Fruit fly (Drosophila melanogaster) whole organism, embryonic: ENCODE results near the gene CG31855.

Experiments
- Aef1 ChIP-seq: fragments of 200-800 bp; sonication (Bioruptor generic); IDR thresholded peaks from 3 replicates; pipeline ENCODE4 v1.3.6; 2022; ENCODE audit warnings: missing biosample characterization, missing genetic modification characterization
- CG11696 ChIP-seq: fragments of 200-800 bp; sonication (Bioruptor generic); IDR thresholded peaks from 2 replicates; pipeline ENCODE4 v1.3.6; 2022; ENCODE audit warnings: missing biosample characterization, missing genetic modification characterization
- CG12744 ChIP-seq: fragments of 200-800 bp; sonication (Bioruptor generic); optimal IDR thresholded peaks from 2 replicates; lab custom pipeline; 2016; ENCODE audit warnings: missing biosample characterization, missing genetic modification characterization
- CG14667 ChIP-seq: fragments of 200-800 bp; sonication (Bioruptor generic); IDR thresholded peaks from 2 replicates; pipeline ENCODE4 v1.3.6; 2022; ENCODE audit warnings: missing biosample characterization, missing genetic modification characterization
- CG14860 ChIP-seq: fragments of 200-800 bp; sonication (Bioruptor generic); IDR thresholded peaks from 3 replicates; pipeline ENCODE4 v1.3.6; 2022; ENCODE audit warnings: missing biosample characterization, missing genetic modification characterization; ENCODE audit not compliant: partially characterized antibody
- CG1602 ChIP-seq: fragments of 200-800 bp; sonication (Bioruptor generic); optimal IDR thresholded peaks from 3 replicates; lab custom pipeline; 2016; ENCODE audit warnings: missing biosample characterization, missing genetic modification characterization
- CG17186 ChIP-seq: fragments of 200-800 bp; sonication (Bioruptor generic); optimal IDR thresholded peaks from 3 replicates; lab custom pipeline; 2017; ENCODE audit warnings: missing biosample characterization, missing genetic modification reagents, missing genetic modification characterization
- CG17328 ChIP-seq: fragments of 200-800 bp; sonication (Bioruptor generic); IDR thresholded peaks from 2 replicates; pipeline ENCODE4 v1.3.6; 2022; ENCODE audit warnings: missing biosample characterization, missing genetic modification characterization
- CG3065 ChIP-seq: fragments of 200-800 bp; sonication (Bioruptor generic); optimal IDR thresholded peaks from 2 replicates; lab custom pipeline; 2016; ENCODE audit warnings: missing biosample characterization, missing genetic modification characterization
- CG33213 ChIP-seq: fragments of 200-800 bp; sonication (Bioruptor generic); optimal IDR thresholded peaks from 3 replicates; lab custom pipeline; 2016; ENCODE audit warnings: missing biosample characterization, missing genetic modification characterization
- CG33557 ChIP-seq: fragments of 200-800 bp; sonication (Bioruptor generic); optimal IDR thresholded peaks from 2 replicates; lab custom pipeline; 2019; ENCODE audit warnings: missing biosample characterization, mild to moderate bottlenecking, missing genetic modification characterization, moderate library complexity
- CG3407 ChIP-seq: fragments of 200-800 bp; sonication (Bioruptor generic); optimal IDR thresholded peaks from 2 replicates; lab custom pipeline; 2018; ENCODE audit warnings: missing biosample characterization, mild to moderate bottlenecking, missing genetic modification characterization
- CG34422 ChIP-seq: fragments of 200-800 bp; sonication (Bioruptor generic); IDR thresholded peaks from 3 replicates; pipeline ENCODE4 v1.3.6; 2022; ENCODE audit warnings: missing biosample characterization, missing genetic modification characterization
- CG3838 ChIP-seq: fragments of 200-800 bp; sonication (Bioruptor generic); optimal IDR thresholded peaks from 3 replicates; lab custom pipeline; 2016; ENCODE audit warnings: missing biosample characterization, missing genetic modification characterization
- CG6272 ChIP-seq: fragments of 200-800 bp; sonication (Bioruptor generic); IDR thresholded peaks from 2 replicates; pipeline ENCODE4 v1.3.6; 2022; ENCODE audit warnings: missing biosample characterization, missing genetic modification characterization
- CG7556 ChIP-seq: fragments of 200-800 bp; sonication (Bioruptor generic); optimal IDR thresholded peaks from 2 replicates; lab custom pipeline; 2017; ENCODE audit warnings: missing biosample characterization, mild to moderate bottlenecking, missing genetic modification characterization
- CG7839 ChIP-seq: fragments of 200-800 bp; sonication (Bioruptor generic); optimal IDR thresholded peaks from 3 replicates; lab custom pipeline; 2018; ENCODE audit warnings: missing biosample characterization, mild to moderate bottlenecking, missing genetic modification characterization, moderate library complexity
- CG9437 ChIP-seq: fragments of 200-800 bp; sonication (Bioruptor generic); optimal IDR thresholded peaks from 2 replicates; lab custom pipeline; 2018; ENCODE audit warnings: missing biosample characterization, mild to moderate bottlenecking, missing genetic modification characterization
- CG9609 ChIP-seq: fragments of 200-800 bp; sonication (Bioruptor generic); optimal IDR thresholded peaks from 3 replicates; lab custom pipeline; 2016; ENCODE audit warnings: missing biosample characterization, missing genetic modification characterization
- Camta ChIP-seq: fragments of 200-800 bp; sonication (Bioruptor generic); optimal IDR thresholded peaks from 2 replicates; lab custom pipeline; 2016; ENCODE audit warnings: missing biosample characterization, missing genetic modification characterization
- CkIIα-i1 ChIP-seq: fragments of 200-800 bp; sonication (Bioruptor generic); IDR thresholded peaks from 2 replicates; pipeline ENCODE4 v1.3.6; 2022; ENCODE audit warnings: missing biosample characterization, missing genetic modification characterization
- D19B ChIP-seq: fragments of 200-800 bp; sonication (Bioruptor generic); optimal IDR thresholded peaks from 2 replicates; lab custom pipeline; 2017; ENCODE audit warnings: missing biosample characterization, mild to moderate bottlenecking, missing genetic modification characterization
- Lpt ChIP-seq: fragments of >200 bp; optimal IDR thresholded peaks from 2 replicates; lab custom pipeline; 2018; ENCODE audit warnings: missing biosample characterization, missing genetic modification characterization
- NK7.1 ChIP-seq: fragments of 200-800 bp; sonication (Bioruptor generic); optimal IDR thresholded peaks from 3 replicates; lab custom pipeline; 2016; ENCODE audit warnings: missing biosample characterization, missing genetic modification characterization
- Sin3A ChIP-seq: fragments of >200 bp; optimal IDR thresholded peaks from 2 replicates; lab custom pipeline; 2018
- TFAM ChIP-seq: fragments of 200-800 bp; sonication (Bioruptor generic); optimal IDR thresholded peaks from 2 replicates; lab custom pipeline; 2017; ENCODE audit warnings: missing biosample characterization, missing genetic modification characterization, inconsistent platforms
- ac ChIP-seq: fragments of 200-800 bp; sonication (Bioruptor generic); optimal IDR thresholded peaks from 3 replicates; lab custom pipeline; 2017; ENCODE audit warnings: missing biosample characterization, mild to moderate bottlenecking, missing genetic modification characterization
- bigmax ChIP-seq: fragments of 200-800 bp; sonication (Bioruptor generic); optimal IDR thresholded peaks from 2 replicates; lab custom pipeline; 2018; ENCODE audit warnings: missing biosample characterization, mild to moderate bottlenecking, missing genetic modification characterization
- chif ChIP-seq, 2 experiments: fragments of 200-800 bp; sonication (Bioruptor generic); optimal IDR thresholded peaks; 3 replicates each; lab custom pipeline; 2016; ENCODE audit warnings: missing biosample characterization in 2 of 2, missing genetic modification characterization in 2 of 2
- corto ChIP-seq: fragments of 200-800 bp; sonication (Bioruptor generic); optimal IDR thresholded peaks from 2 replicates; lab custom pipeline; 2016; ENCODE audit warnings: missing biosample characterization, mild to moderate bottlenecking, missing genetic modification characterization, moderate library complexity
- da ChIP-seq: fragments of 200-800 bp; sonication (Bioruptor generic); optimal IDR thresholded peaks from 2 replicates; lab custom pipeline; 2016; ENCODE audit warnings: missing biosample characterization, missing genetic modification characterization
- dimm ChIP-seq: fragments of 200-800 bp; sonication (Bioruptor generic); IDR thresholded peaks from 2 replicates; pipeline ENCODE4 v1.3.6; 2022; ENCODE audit warnings: missing biosample characterization, missing genetic modification characterization
- disco-r ChIP-seq: fragments of 200-800 bp; sonication (Bioruptor generic); optimal IDR thresholded peaks from 2 replicates; lab custom pipeline; 2016; ENCODE audit warnings: missing biosample characterization, missing genetic modification characterization
- eyg ChIP-seq: fragments of 200-800 bp; sonication (Bioruptor generic); optimal IDR thresholded peaks from 3 replicates; lab custom pipeline; 2016; ENCODE audit warnings: missing biosample characterization, missing genetic modification characterization
- fd102C ChIP-seq: fragments of 200-800 bp; sonication (Bioruptor generic); optimal IDR thresholded peaks from 2 replicates; lab custom pipeline; 2018; ENCODE audit warnings: missing biosample characterization, mild to moderate bottlenecking, missing genetic modification characterization, moderate library complexity
- gce ChIP-seq: fragments of 200-800 bp; sonication (Bioruptor generic); IDR thresholded peaks from 3 replicates; pipeline ENCODE4 v1.3.6; 2022; ENCODE audit warnings: missing biosample characterization, missing genetic modification characterization
- gcm2 ChIP-seq: fragments of 200-800 bp; sonication (Bioruptor generic); optimal IDR thresholded peaks from 2 replicates; lab custom pipeline; 2016; ENCODE audit warnings: missing biosample characterization, missing genetic modification characterization
- gro ChIP-seq: fragments of 200-800 bp; sonication (Bioruptor generic); optimal IDR thresholded peaks from 2 replicates; lab custom pipeline; 2016; ENCODE audit warnings: missing biosample characterization, missing genetic modification characterization
- hbn ChIP-seq: fragments of 200-800 bp; sonication (Bioruptor generic); IDR thresholded peaks from 2 replicates; pipeline ENCODE4 v1.3.6; 2022; ENCODE audit warnings: missing biosample characterization, missing genetic modification characterization; ENCODE audit not compliant: partially characterized antibody
- inv ChIP-seq: fragments of 200-800 bp; sonication (Bioruptor generic); IDR thresholded peaks from 2 replicates; pipeline ENCODE4 v1.3.6; 2022; ENCODE audit warnings: missing biosample characterization, missing genetic modification characterization; ENCODE audit not compliant: partially characterized antibody
- lola ChIP-seq, 3 experiments: fragments of >200 bp in 2 of 3; fragments of 200-800 bp in 1 of 3; sonication (Bioruptor generic) in 1 of 3; optimal IDR thresholded peaks; 2 replicates each; lab custom pipeline; 2017 to 2019; ENCODE audit warnings: missing biosample characterization in 3 of 3, missing genetic modification characterization in 3 of 3, mild to moderate bottlenecking in 1 of 3, moderate library complexity in 1 of 3
- nom ChIP-seq: fragments of 200-800 bp; sonication (Bioruptor generic); optimal IDR thresholded peaks from 2 replicates; lab custom pipeline; 2017; ENCODE audit warnings: missing biosample characterization, missing genetic modification characterization, mild to moderate bottlenecking, moderate library complexity, missing genetic modification reagents
- oc ChIP-seq: fragments of 200-800 bp; sonication (Bioruptor generic); optimal IDR thresholded peaks from 2 replicates; lab custom pipeline; 2018; ENCODE audit warnings: missing biosample characterization, mild to moderate bottlenecking, missing genetic modification characterization, moderate library complexity
- odd ChIP-seq: fragments of 200-800 bp; sonication (Bioruptor generic); optimal IDR thresholded peaks from 2 replicates; lab custom pipeline; 2017; ENCODE audit warnings: missing biosample characterization, mild to moderate bottlenecking, missing genetic modification characterization
- ranshi ChIP-seq: fragments of 200-800 bp; sonication (Bioruptor generic); IDR thresholded peaks from 2 replicates; pipeline ENCODE4 v1.3.6; 2022; ENCODE audit warnings: missing biosample characterization, missing genetic modification characterization
- repo ChIP-seq: fragments of 200-800 bp; sonication (Bioruptor generic); optimal IDR thresholded peaks from 2 replicates; lab custom pipeline; 2016; ENCODE audit warnings: missing biosample characterization, missing genetic modification characterization
- scrt ChIP-seq: fragments of 200-800 bp; sonication (Bioruptor generic); optimal IDR thresholded peaks from 2 replicates; lab custom pipeline; 2018; ENCODE audit warnings: missing biosample characterization, mild to moderate bottlenecking, missing genetic modification characterization, moderate library complexity
- sr ChIP-seq: fragments of 200-800 bp; sonication (Bioruptor generic); IDR thresholded peaks from 3 replicates; pipeline ENCODE4 v1.3.6; 2022; ENCODE audit warnings: missing biosample characterization, missing genetic modification characterization
- ttk ChIP-seq: fragments of 200-800 bp; sonication (Bioruptor generic); IDR thresholded peaks from 2 replicates; pipeline ENCODE4 v2.1.2; 2022; ENCODE audit warnings: missing biosample characterization, missing genetic modification characterization
- wor ChIP-seq: fragments of 200-800 bp; sonication (Bioruptor generic); IDR thresholded peaks from 2 replicates; pipeline ENCODE4 v1.3.6; 2022; ENCODE audit warnings: missing biosample characterization, missing genetic modification characterization
- zen ChIP-seq: fragments of 200-800 bp; sonication (Bioruptor generic); optimal IDR thresholded peaks from 3 replicates; lab custom pipeline; 2018; ENCODE audit warnings: missing biosample characterization, mild to moderate bottlenecking, missing genetic modification characterization, moderate library complexity

CG31855 gene

dm6 chr2L:13394903-13395302, 25.9 kb downstream of the CG31855 start, which contains the start of gene RpL24 (continued):
- TF ChIP-seq CG34422 (GFP tag; lab: Robert Waterston, UW) (peak; percentile 90; the same call in 2 of the 3 replicates), da (peak; percentile 80), scrt (GFP tag; lab: Kevin White, UChicago) (peak; percentile 93), fd102C (GFP tag; lab: Kevin White, UChicago) (peak; percentile 93), Camta (GFP tag; lab: Kevin White, UChicago) (peak; percentile 93), D19B (GFP tag; lab: Kevin White, UChicago) (peak; percentile 80), zen (tag; lab: Kevin White, UChicago) (peak; percentile 77), CG33213 (GFP tag; lab: Kevin White, UChicago) (peak; percentile 97), odd (GFP tag; lab: Kevin White, UChicago) (peak; percentile 96), ttk (peak; percentile 81), CG17328 (peak; percentile 96), CG14860 (GFP tag; lab: Robert Waterston, UW) (no peak), TFAM (peak; percentile 86), CG1602 (GFP tag; lab: Kevin White, UChicago) (peak; percentile 61), ranshi (peak; percentile 88), CG3065 (GFP tag; lab: Kevin White, UChicago) (peak; percentile 78), lola (GFP tag; optimal IDR thresholded peaks at IDR 0.05; lab: Kevin White, UChicago) (peak in 1 of 3 experiments; percentile 56), repo (GFP tag; lab: Kevin White, UChicago) (peak; percentile 89), gro (GFP tag; lab: Kevin White, UChicago) (peak; percentile 94), eyg (GFP tag; lab: Kevin White, UChicago) (peak; percentile 88), hbn (GFP tag; lab: Robert Waterston, UW) (no peak), oc (tag; lab: Kevin White, UChicago) (peak; percentile 68), sr (GFP tag; lab: Robert Waterston, UW) (peak; percentile 93), CG17186 (GFP tag; lab: Kevin White, UChicago) (peak; percentile 99), Lpt (GFP tag; lab: Kevin White, UChicago) (no peak), chif (GFP tag; optimal IDR thresholded peaks at IDR 0.05; lab: Kevin White, UChicago) (peak; percentile 80 to 91), CG7839 (tag; lab: Kevin White, UChicago) (peak; percentile 86), disco-r (GFP tag; lab: Kevin White, UChicago) (peak; percentile 89), CG9609 (GFP tag; lab: Kevin White, UChicago) (peak; percentile 85), gcm2 (GFP tag; lab: Kevin White, UChicago) (peak; percentile 90), CG7556 (GFP tag; lab: Kevin White, UChicago) (peak; percentile 71), CG3407 (GFP tag; lab: Kevin White, UChicago) (peak; percentile 90), inv (GFP tag; lab: Robert Waterston, UW) (no peak), Sin3A (lab: Kevin White, UChicago) (peak; percentile 1), gce (peak; percentile 96), CG11696 (GFP tag; lab: Robert Waterston, UW) (peak; percentile 77), CG6272 (GFP tag; lab: Robert Waterston, UW) (peak; percentile 64; the same call in 1 of the 2 replicates), bigmax (peak; percentile 77), CG9437 (GFP tag; lab: Kevin White, UChicago) (peak; percentile 75), CG14667 (GFP tag; lab: Robert Waterston, UW) (peak; percentile 24; the same call in 1 of the 2 replicates), corto (no peak), CkIIα-i1 (GFP tag; lab: Robert Waterston, UW) (no peak), Aef1 (peak; percentile 54; the same call in 2 of the 3 replicates), nom (GFP tag; lab: Kevin White, UChicago) (peak; percentile 93), dimm (GFP tag; lab: Robert Waterston, UW) (peak; percentile 75), CG12744 (GFP tag; lab: Kevin White, UChicago) (peak; percentile 87), CG3838 (GFP tag; lab: Kevin White, UChicago) (peak; percentile 62), ac (GFP tag; lab: Kevin White, UChicago) (peak; percentile 92), NK7.1 (GFP tag; lab: Kevin White, UChicago) (peak; percentile 89), wor (peak; percentile 18; the same call in 1 of the 2 replicates), CG33557 (peak; percentile 83)
